Worm (Caenorhabditis elegans) whole organism, L1 larva: ENCODE measurements around the gene H17B01.5.
A peak's percentile ranks its signal among the peaks of the same experiment; 100 is the strongest.
"Not testable (repeated sequence)": the region's sequence is repeated elsewhere in the genome, so short reads cannot be mapped to it uniquely, and the experiment has no call there.

Experiments
- C04F5.9 ChIP-seq: sonication (generic microtip); optimal IDR thresholded peaks from 2 replicates; lab custom pipeline; 2016; ENCODE audit warnings: missing genetic modification characterization, missing compliant biosample characterization
- F16B12.6 ChIP-seq: fragments of 150-350 bp; optimal IDR thresholded peaks from 2 replicates; lab custom pipeline; 2014; ENCODE audit warnings: missing biosample characterization, missing genetic modification characterization
- Y116A8C.19 ChIP-seq: sonication (generic microtip); optimal IDR thresholded peaks from 2 replicates; lab custom pipeline; 2016; ENCODE audit warnings: missing compliant biosample characterization, missing genetic modification characterization, borderline replicate concordance
- aly-2 ChIP-seq: fragments of 150-350 bp; optimal IDR thresholded peaks from 2 replicates; lab custom pipeline; 2014; ENCODE audit warnings: missing biosample characterization, missing genetic modification characterization
- ama-1 ChIP-seq: fragments of 150-350 bp; optimal IDR thresholded peaks from 2 replicates; lab custom pipeline; 2014
- ceh-82 ChIP-seq, 3 experiments: fragments of 150-350 bp in 1 of 3; sonication (generic microtip) in 2 of 3; optimal IDR thresholded peaks; 2 replicates each; lab custom pipeline; 2014 to 2017; ENCODE audit warnings: missing biosample characterization in 3 of 3, missing genetic modification characterization in 3 of 3
- ceh-88 ChIP-seq: fragments of 200-800 bp; sonication (Bioruptor generic); IDR thresholded peaks from 2 replicates; pipeline ENCODE4 v1.3.6; 2022; ENCODE audit warnings: missing genetic modification characterization, missing compliant biosample characterization
- efl-1 ChIP-seq, 4 experiments: fragments of 150-350 bp; optimal IDR thresholded peaks in 3 of 4; peaks in 1 of 4; 1 replicate in 1 of 4; 2 replicates in 3 of 4; lab custom pipeline; 2014; ENCODE audit warnings: missing biosample characterization in 2 of 4, missing genetic modification characterization in 2 of 4, missing genetic modification reagents in 2 of 4
- elt-2 ChIP-seq: sonication (generic microtip); optimal IDR thresholded peaks from 2 replicates; lab custom pipeline; 2016; ENCODE audit warnings: missing genetic modification characterization, mild to moderate bottlenecking, inconsistent platforms, missing compliant biosample characterization, missing genetic modification reagents
- elt-3 ChIP-seq, 6 experiments: fragments of 150-350 bp in 1 of 6; sonication (generic microtip); optimal IDR thresholded peaks; 2 replicates each; lab custom pipeline; 2017 to 2018; ENCODE audit warnings: missing biosample characterization in 6 of 6, missing genetic modification characterization in 6 of 6, inconsistent platforms in 1 of 6
- ets-5 ChIP-seq: fragments of 200-800 bp; sonication (Bioruptor generic); IDR thresholded peaks from 2 replicates; pipeline ENCODE4 v1.3.6; 2022; ENCODE audit warnings: missing genetic modification characterization, missing compliant biosample characterization
- grh-1 ChIP-seq: fragments of 200-800 bp; sonication (Bioruptor generic); IDR thresholded peaks from 2 replicates; pipeline ENCODE4 v1.3.6; 2022; ENCODE audit warnings: missing genetic modification reagents, missing genetic modification characterization, missing compliant biosample characterization
- lin-39 ChIP-seq: fragments of 150-350 bp; optimal IDR thresholded peaks from 2 replicates; lab custom pipeline; 2014; ENCODE audit warnings: missing biosample characterization, missing genetic modification reagents, missing genetic modification characterization
- lir-3 ChIP-seq: sonication (generic microtip); optimal IDR thresholded peaks from 2 replicates; lab custom pipeline; 2016; ENCODE audit warnings: mild to moderate bottlenecking, missing genetic modification characterization, moderate library complexity, missing compliant biosample characterization; ENCODE audit not compliant: poor library complexity
- mab-9 ChIP-seq: fragments of 200-800 bp; sonication (Bioruptor generic); IDR thresholded peaks from 2 replicates; pipeline ENCODE4 v1.3.6; 2022; ENCODE audit warnings: missing genetic modification reagents, missing genetic modification characterization, missing compliant biosample characterization
- nhr-20 ChIP-seq: sonication (generic microtip); optimal IDR thresholded peaks from 2 replicates; lab custom pipeline; 2016; ENCODE audit warnings: mild to moderate bottlenecking, missing genetic modification characterization, missing compliant biosample characterization
- nhr-76 ChIP-seq: sonication (generic microtip); optimal IDR thresholded peaks from 2 replicates; lab custom pipeline; 2017; ENCODE audit warnings: missing biosample characterization, missing genetic modification characterization
- pax-3 ChIP-seq: fragments of 200-800 bp; sonication (Bioruptor generic); optimal IDR thresholded peaks from 2 replicates; lab custom pipeline; 2018; ENCODE audit warnings: mild to moderate bottlenecking, missing genetic modification characterization, moderate library complexity, missing compliant biosample characterization
- rnt-1 ChIP-seq: sonication (generic microtip); optimal IDR thresholded peaks from 2 replicates; lab custom pipeline; 2016; ENCODE audit warnings: mild to moderate bottlenecking, missing genetic modification characterization, moderate library complexity, missing compliant biosample characterization
- skn-1 ChIP-seq: fragments of 150-350 bp; optimal IDR thresholded peaks from 2 replicates; lab custom pipeline; 2014; ENCODE audit warnings: missing biosample characterization, missing genetic modification characterization
- sox-4 ChIP-seq: sonication (generic microtip); optimal IDR thresholded peaks from 2 replicates; lab custom pipeline; 2016; ENCODE audit warnings: missing genetic modification characterization, missing compliant biosample characterization
- sptf-1 ChIP-seq: fragments of 150-350 bp; optimal IDR thresholded peaks from 2 replicates; lab custom pipeline; 2014; ENCODE audit warnings: missing biosample characterization, missing genetic modification characterization
- swsn-7 ChIP-seq: sonication (generic microtip); optimal IDR thresholded peaks from 2 replicates; lab custom pipeline; 2016; ENCODE audit warnings: missing genetic modification characterization, missing compliant biosample characterization
- tlp-1 ChIP-seq: fragments of 150-350 bp; optimal IDR thresholded peaks from 2 replicates; lab custom pipeline; 2014; ENCODE audit warnings: missing biosample characterization, missing genetic modification characterization
- unc-98 ChIP-seq: fragments of 200-800 bp; sonication (Bioruptor generic); IDR thresholded peaks from 2 replicates; pipeline ENCODE4 v1.3.6; 2022; ENCODE audit warnings: missing genetic modification characterization, missing compliant biosample characterization
- vab-15 ChIP-seq: sonication (generic microtip); optimal IDR thresholded peaks from 2 replicates; lab custom pipeline; 2017; ENCODE audit warnings: missing genotype, mild to moderate bottlenecking, missing genetic modification characterization, missing compliant biosample characterization
- ztf-11 ChIP-seq, 2 experiments: sonication (generic microtip); optimal IDR thresholded peaks; 2 replicates each; lab custom pipeline; 2016 to 2017; ENCODE audit warnings: missing genetic modification characterization in 2 of 2, missing biosample characterization in 1 of 2, missing compliant biosample characterization in 1 of 2

The H17B01.5 gene

ce11 chrII:1457784-1458183 lies 15.6 kb downstream of the H17B01.5 start:
- TF ChIP-seq mab-9 (GFP tag; lab: Robert Waterston, UW), result peak; percentile 69; the same call in 1 of the 2 replicates
- peak; percentile 39; the same call in 1 of the 2 replicates for TF ChIP-seq grh-1 (GFP tag; lab: Robert Waterston, UW)
- peak; percentile 9; the same call in 1 of the 2 replicates for TF ChIP-seq ceh-88 (GFP tag; lab: Robert Waterston, UW)

DNA sequence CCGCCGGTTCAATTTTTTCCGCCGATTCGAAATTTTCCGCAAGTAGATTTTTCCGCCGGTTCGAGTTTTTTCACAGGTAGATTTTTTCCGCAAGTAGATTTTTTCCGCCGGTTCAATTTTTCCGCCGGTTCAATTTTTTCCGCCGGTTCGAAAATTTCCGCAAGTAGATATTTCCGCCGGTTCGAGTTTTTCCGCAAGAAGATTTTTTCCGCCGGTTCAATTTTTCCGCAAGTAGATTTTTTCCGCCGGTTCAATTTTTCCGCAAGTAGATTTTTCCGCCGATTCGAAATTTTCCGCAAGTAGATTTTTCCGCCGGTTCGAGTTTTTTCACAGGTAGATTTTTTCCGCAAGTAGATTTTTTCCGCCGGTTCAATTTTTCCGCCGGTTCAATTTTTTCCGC lies 19.7 kb downstream of the H17B01.5 start:
- TF ChIP-seq unc-98 (GFP tag; lab: Robert Waterston, UW), result 0 out of 2 replicates have a peak, but pooled peaks have one; percentile 23

ce11 chrII:1446696-1447293 lies 26.6 kb downstream of the H17B01.5 start, which contains the start of gene Y51H7C.12:
Gene Y51H7C.12 (minus strand): TSS chrII:1446746.
- TF ChIP-seq nhr-20 (tag; lab: Kevin White, UChicago); aly-2; pax-3 (tag; lab: Kevin White, UChicago): not testable (repeated sequence)

ce11 chrII:1444911-1445310 lies 28.5 kb downstream of the H17B01.5 start, which contains the start of gene scl-17:
Gene scl-17 (plus strand): TSS chrII:1445211.
- no peak for TF ChIP-seq vab-15 (tag; lab: Kevin White, UChicago)
- no peak for TF ChIP-seq aly-2
- TF ChIP-seq lin-39 (tag; lab: Kevin White, UChicago), result no peak
- TF ChIP-seq grh-1 (GFP tag; lab: Robert Waterston, UW), result no peak
- TF ChIP-seq ceh-82 (tag; optimal IDR thresholded peaks at IDR 0.05; lab: Kevin White, UChicago), result no peak
- no peak for TF ChIP-seq elt-2 (tag; lab: Kevin White, UChicago)
- no peak for TF ChIP-seq tlp-1 (tag; lab: Kevin White, UChicago)
- TF ChIP-seq Y116A8C.19, result no peak
- no peak for TF ChIP-seq rnt-1 (tag; lab: Kevin White, UChicago)
- no peak for TF ChIP-seq skn-1
- no peak for TF ChIP-seq nhr-76 (tag; lab: Kevin White, UChicago)

DNA sequence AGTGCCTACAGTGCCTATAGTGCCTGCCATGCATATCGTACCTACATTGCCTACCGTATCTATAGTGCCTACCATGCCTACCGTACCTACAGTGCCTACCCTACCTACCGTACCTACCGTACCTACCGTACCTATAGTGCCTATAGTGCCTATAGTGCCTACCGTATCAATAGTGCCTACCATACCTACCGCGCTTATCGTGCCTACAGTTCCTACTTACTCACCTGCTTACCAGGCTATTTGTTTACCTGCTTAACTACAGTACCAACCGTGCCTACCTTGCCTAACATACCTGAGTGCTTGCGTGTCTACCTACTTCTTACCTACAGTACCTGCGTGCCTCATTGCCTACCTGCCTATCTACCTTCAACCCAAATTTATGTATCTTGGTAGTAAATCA lies 31.9 kb downstream of the H17B01.5 start:
- no peak for TF ChIP-seq swsn-7 (tag; lab: Kevin White, UChicago)
- TF ChIP-seq efl-1 (optimal IDR thresholded peaks at IDR 0.05; lab: Kevin White, UChicago), result no peak
- TF ChIP-seq efl-1 (GFP tag; optimal IDR thresholded peaks at IDR 0.05 in 1 of 2; lab: Kevin White, UChicago), result peak in 1 of 2 experiments; percentile 41
- TF ChIP-seq, all 84 proteins: peak for 1

DNA sequence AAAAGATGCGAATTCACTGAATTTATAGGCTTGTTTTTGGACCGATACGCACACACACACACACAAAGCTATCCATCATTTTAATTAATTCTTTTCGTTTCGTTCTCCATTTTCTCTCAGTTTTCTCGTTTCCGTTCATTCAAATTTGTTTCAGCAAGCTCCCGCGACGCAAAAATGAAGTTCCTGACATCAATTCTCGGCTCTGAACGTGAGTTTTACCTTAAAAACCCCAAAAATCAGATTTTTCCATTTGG lies 35.1 kb downstream of the H17B01.5 start, which contains the start of gene Y51H7C.3:
Gene Y51H7C.3 (plus strand): TSS at position 155 of the 254 bp plus-strand sequence.
- TF ChIP-seq sptf-1 (tag; lab: Kevin White, UChicago), result no peak
- no peak for TF ChIP-seq elt-3 (tag; optimal IDR thresholded peaks at IDR 0.05; lab: Kevin White, UChicago)
- no peak for TF ChIP-seq F16B12.6 (tag; lab: Kevin White, UChicago)
- TF ChIP-seq ets-5 (GFP tag; lab: Robert Waterston, UW), result no peak
- no peak for TF ChIP-seq lir-3
- no peak for TF ChIP-seq ama-1 (lab: Kevin White, UChicago)
- no peak for TF ChIP-seq ceh-88 (GFP tag; lab: Robert Waterston, UW)
- TF ChIP-seq Y116A8C.19, result no peak
- TF ChIP-seq sox-4 (tag; lab: Kevin White, UChicago), result no peak
- TF ChIP-seq ztf-11 (tag; optimal IDR thresholded peaks at IDR 0.05; lab: Kevin White, UChicago), result no peak
- TF ChIP-seq C04F5.9 (tag; lab: Kevin White, UChicago), result no peak
